Worm (Caenorhabditis elegans): Measurements from ENCODE around the gene irld-22.

ce11 chrV:3855916-3856315 lies 44.1 kb downstream of the irld-22 start:
- no peak for TF ChIP-seq cebp-2 (GFP tag; IDR thresholded peaks at IDR 0.05)
- no peak for TF ChIP-seq pha-4 (tag; optimal IDR thresholded peaks at IDR 0.05)
- no peak for TF ChIP-seq mcd-1 (GFP tag; IDR thresholded peaks at IDR 0.05)
- no peak for TF ChIP-seq snpc-4 (GFP tag; optimal IDR thresholded peaks at IDR 0.05)
- TF ChIP-seq snpc-4 (tag; optimal IDR thresholded peaks at IDR 0.05): no peak
- no peak for TF ChIP-seq Y95B8A.8 (GFP tag; IDR thresholded peaks at IDR 0.05)
- TF ChIP-seq ZK185.1 (tag; optimal IDR thresholded peaks at IDR 0.05; ENCODE audit: poor library complexity, severe bottlenecking): no peak
- TF ChIP-seq efl-1 (GFP tag; optimal IDR thresholded peaks at IDR 0.05): no peak
- no peak for TF ChIP-seq ztf-3 (GFP tag; optimal IDR thresholded peaks at IDR 0.05)
- no peak for TF ChIP-seq B0336.3 (GFP tag; IDR thresholded peaks at IDR 0.05)
- no peak for TF ChIP-seq dox-1 (GFP tag; IDR thresholded peaks at IDR 0.05)
- no peak for TF ChIP-seq akir-1 (GFP tag; optimal IDR thresholded peaks at IDR 0.05)
- no peak for TF ChIP-seq tbx-9 (tag; optimal IDR thresholded peaks at IDR 0.05; ENCODE audit: borderline replicate concordance)
- TF ChIP-seq mxl-1 (tag; optimal IDR thresholded peaks at IDR 0.05): no peak

All from whole organism, young adult.